Fruit fly (Drosophila melanogaster) S2 (cell line): ENCODE results near the gene CG7457.

Experiments
- CG8478 ChIP-seq: fragments of >200 bp; optimal IDR thresholded peaks from 2 replicates; lab custom pipeline; 2018
- CTCF ChIP-seq, 2 experiments: fragments of >200 bp; optimal IDR thresholded peaks; 2 replicates each; lab custom pipeline; 2018

DNA sequence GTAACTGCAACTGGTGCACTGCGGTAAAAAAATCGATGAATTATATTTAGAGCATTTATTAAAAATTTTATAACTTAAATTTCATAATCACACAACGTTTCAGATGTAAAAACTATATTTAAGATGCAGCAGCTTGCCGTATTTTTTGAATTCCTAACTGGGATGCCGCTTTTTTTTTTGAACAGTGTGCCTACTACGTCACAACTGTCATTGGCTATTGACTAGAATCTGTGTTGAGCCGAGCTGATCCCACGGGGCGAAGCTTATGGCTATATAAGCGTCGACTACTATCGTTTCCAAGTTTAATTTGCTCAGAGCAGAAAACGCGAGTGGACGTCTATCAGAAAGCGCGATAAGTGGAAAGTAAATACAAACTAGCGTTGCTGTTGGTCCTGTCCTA lies 27.8 kb upstream of the CG7457 start, which contains the start of gene CG7409:
- TF ChIP-seq CG8478 (lab: Kevin White, UChicago) (no peak), CTCF (optimal IDR thresholded peaks at IDR 0.05; lab: Kevin White, UChicago) (no peak)
